Worm (Caenorhabditis elegans): ENCODE results near the gene F11A5.18.

ce11 chrV:16171721-16172120, 31.0 kb upstream of the F11A5.18 start, which contains the start of gene K05D4.9:
- no peak for TF ChIP-seq sox-2 (GFP tag; IDR thresholded peaks at IDR 0.05)
- no peak for TF ChIP-seq npax-4 (tag; optimal IDR thresholded peaks at IDR 0.05)
- no peak for TF ChIP-seq lin-11 (tag; optimal IDR thresholded peaks at IDR 0.05)
- TF ChIP-seq ztf-16 (tag; optimal IDR thresholded peaks at IDR 0.05): no peak
- no peak for TF ChIP-seq ama-1 (optimal IDR thresholded peaks at IDR 0.05)
- no peak for TF ChIP-seq K09A11.1 (tag; optimal IDR thresholded peaks at IDR 0.05; ENCODE audit: insufficient read depth)
- no peak for TF ChIP-seq ceh-31 (tag; optimal IDR thresholded peaks at IDR 0.05)
- TF ChIP-seq nhr-11 (tag; optimal IDR thresholded peaks at IDR 0.05): no peak
- no peak for TF ChIP-seq ceh-45 (GFP tag; IDR thresholded peaks at IDR 0.05)
- TF ChIP-seq pros-1 (tag; optimal IDR thresholded peaks at IDR 0.05): no peak
- TF ChIP-seq fkh-6 (tag; optimal IDR thresholded peaks at IDR 0.05): no peak
- no peak for TF ChIP-seq hlh-6 (tag; optimal IDR thresholded peaks at IDR 0.05)
- no peak for TF ChIP-seq K02D7.2 (tag; optimal IDR thresholded peaks at IDR 0.05)
- no peak for TF ChIP-seq fkh-10 (GFP tag; optimal IDR thresholded peaks at IDR 0.05)
